Fruit fly (Drosophila melanogaster): ENCODE results near the gene CG15169.

CG15169 gene

dm6 chr2L:19033288-19033687 is 42.5 kb downstream of the CG15169 start, which contains the start of gene hook (continued):
- TF ChIP-seq hbn (GFP tag; IDR thresholded peaks at IDR 0.05; ENCODE audit: partially characterized antibody): peak; percentile 75
- TF ChIP-seq CG9609 (GFP tag; optimal IDR thresholded peaks at IDR 0.05): no peak
- TF ChIP-seq sna (GFP tag; IDR thresholded peaks at IDR 0.05; ENCODE audit: partially characterized antibody): peak; percentile 82
- TF ChIP-seq schlank (tag; optimal IDR thresholded peaks at IDR 0.05): no peak
- TF ChIP-seq Opbp (GFP tag; IDR thresholded peaks at IDR 0.05; ENCODE audit: partially characterized antibody): peak; percentile 73; the same call in 2 of the 3 replicates
- TF ChIP-seq vnd (GFP tag; IDR thresholded peaks at IDR 0.05; ENCODE audit: partially characterized antibody): peak; percentile 64
- TF ChIP-seq CG16813 (GFP tag; IDR thresholded peaks at IDR 0.05; ENCODE audit: partially characterized antibody): peak; percentile 69
- 0 out of 2 replicates have a peak, but pooled peaks have one; percentile 24 for TF ChIP-seq ato (GFP tag; IDR thresholded peaks at IDR 0.05; ENCODE audit: partially characterized antibody)
- no peak for TF ChIP-seq CG9437 (GFP tag; optimal IDR thresholded peaks at IDR 0.05)
- TF ChIP-seq chinmo (GFP tag; IDR thresholded peaks at IDR 0.05; ENCODE audit: partially characterized antibody): peak; percentile 81; the same call in 2 of the 4 replicates
- peak; percentile 63 for TF ChIP-seq CG14860 (GFP tag; IDR thresholded peaks at IDR 0.05; ENCODE audit: partially characterized antibody)
- TF ChIP-seq CG2712 (tag; optimal IDR thresholded peaks at IDR 0.05): peak; percentile 24
- peak; percentile 49; the same call in 2 of the 3 replicates for TF ChIP-seq row (GFP tag; IDR thresholded peaks at IDR 0.05)
- peak; percentile 8 for TF ChIP-seq nmo (GFP tag; optimal IDR thresholded peaks at IDR 0.05)
- TF ChIP-seq crp (GFP tag; optimal IDR thresholded peaks at IDR 0.05): peak in 1 of 2 experiments; percentile 76
- TF ChIP-seq Nf-YC (tag; optimal IDR thresholded peaks at IDR 0.05): no peak
- TF ChIP-seq Dref (GFP tag; IDR thresholded peaks at IDR 0.05): peak; percentile 69
- TF ChIP-seq lola (GFP tag; optimal IDR thresholded peaks at IDR 0.05): no peak
- no peak for TF ChIP-seq sim (GFP tag; IDR thresholded peaks at IDR 0.05)
- no peak for TF ChIP-seq CG15514 (GFP tag; optimal IDR thresholded peaks at IDR 0.05)
- TF ChIP-seq CG14050 (GFP tag; IDR thresholded peaks at IDR 0.05): no peak
- peak; percentile 60 for TF ChIP-seq CG2116 (GFP tag; optimal IDR thresholded peaks at IDR 0.05)
- peak; percentile 14 for TF ChIP-seq CG12391 (tag; optimal IDR thresholded peaks at IDR 0.05)
- TF ChIP-seq repo (GFP tag; optimal IDR thresholded peaks at IDR 0.05): no peak
- peak; percentile 67; the same call in 2 of the 3 replicates for TF ChIP-seq hb (GFP tag; IDR thresholded peaks at IDR 0.05; ENCODE audit: partially characterized antibody)
- peak; percentile 23 for TF ChIP-seq pzg (GFP tag; optimal IDR thresholded peaks at IDR 0.05)
- peak; percentile 63 for TF ChIP-seq CG2129 (GFP tag; IDR thresholded peaks at IDR 0.05; ENCODE audit: partially characterized antibody)
- peak; percentile 22 for TF ChIP-seq CG10267 (tag; optimal IDR thresholded peaks at IDR 0.05)
- no peak for TF ChIP-seq Hr3 (GFP tag; optimal IDR thresholded peaks at IDR 0.05)
- no peak for TF ChIP-seq CG15479 (GFP tag; optimal IDR thresholded peaks at IDR 0.05)
- peak; percentile 52 for TF ChIP-seq trem (tag; optimal IDR thresholded peaks at IDR 0.05)
- no peak for TF ChIP-seq CG3407 (GFP tag; optimal IDR thresholded peaks at IDR 0.05)
- no peak for TF ChIP-seq CG3726 (GFP tag; IDR thresholded peaks at IDR 0.05)
- TF ChIP-seq tna (GFP tag; IDR thresholded peaks at IDR 0.05; ENCODE audit: partially characterized antibody): 0 out of 2 replicates have a peak, but pooled peaks have one; percentile 40
- peak; percentile 85 for TF ChIP-seq bbx (GFP tag; IDR thresholded peaks at IDR 0.05; ENCODE audit: partially characterized antibody)
- no peak for TF ChIP-seq CG30403 (GFP tag; optimal IDR thresholded peaks at IDR 0.05)
- peak; percentile 15 for TF ChIP-seq CG14710 (tag; optimal IDR thresholded peaks at IDR 0.05)
- TF ChIP-seq CG4282 (GFP tag; optimal IDR thresholded peaks at IDR 0.05): no peak

All from whole organism, embryonic.